Worm (Caenorhabditis elegans) whole organism, L4 larva: ENCODE measurements around the gene srx-73.
A peak's percentile ranks its signal among the peaks of the same experiment; 100 is the strongest.

Experiments
- D1046.2 ChIP-seq: fragments of 200-800 bp; sonication (Bioruptor generic); IDR thresholded peaks from 2 replicates; pipeline ENCODE4 v1.3.6; 2022; ENCODE audit warnings: missing genetic modification characterization, missing compliant biosample characterization
- F26F4.8 ChIP-seq: fragments of 200-800 bp; sonication (Bioruptor generic); conservative IDR thresholded peaks from 2 replicates; pipeline ENCODE4 v1.3.6; 2022; ENCODE audit warnings: missing genetic modification characterization, missing compliant biosample characterization
- F37D6.2 ChIP-seq: sonication (generic microtip); optimal IDR thresholded peaks from 2 replicates; lab custom pipeline; 2016; ENCODE audit warnings: mild to moderate bottlenecking, missing genetic modification characterization, missing compliant biosample characterization
- T20F7.1 ChIP-seq: fragments of 200-800 bp; sonication (Bioruptor generic); optimal IDR thresholded peaks from 2 replicates; lab custom pipeline; 2018; ENCODE audit warnings: mild to moderate bottlenecking, missing genetic modification characterization, missing compliant biosample characterization
- T26A8.4 ChIP-seq: fragments of 200-800 bp; sonication (Bioruptor generic); IDR thresholded peaks from 2 replicates; pipeline ENCODE4 v1.3.6; 2022; ENCODE audit warnings: missing genetic modification characterization, missing compliant biosample characterization
- Y105C5A.15 ChIP-seq: fragments of 200-800 bp; sonication (Bioruptor generic); IDR thresholded peaks from 2 replicates; pipeline ENCODE4 v1.3.6; 2022; ENCODE audit warnings: missing genetic modification characterization, missing compliant biosample characterization
- Y48G9A.11 ChIP-seq: fragments of 200-800 bp; sonication (Bioruptor generic); IDR thresholded peaks from 2 replicates; pipeline ENCODE4 v1.3.6; 2022; ENCODE audit warnings: missing genetic modification reagents, missing genetic modification characterization, missing compliant biosample characterization
- ZK546.5 ChIP-seq, 2 experiments: sonication (generic microtip); optimal IDR thresholded peaks; 2 replicates each; lab custom pipeline; 2017; ENCODE audit warnings: missing biosample characterization in 2 of 2, missing genetic modification characterization in 2 of 2
- aha-1 ChIP-seq: fragments of 150-350 bp; peaks from one replicate; lab custom pipeline; 2014; ENCODE audit warnings: missing biosample characterization, missing genetic modification characterization
- ama-1 ChIP-seq: fragments of 150-350 bp; optimal IDR thresholded peaks from 2 replicates; lab custom pipeline; 2014; ENCODE audit warnings: inconsistent platforms, mixed read lengths
- ceh-20 ChIP-seq: fragments of 200-800 bp; sonication (Bioruptor generic); IDR thresholded peaks from 2 replicates; pipeline ENCODE4 v1.3.6; 2022; ENCODE audit warnings: missing genetic modification reagents, missing genetic modification characterization, missing compliant biosample characterization
- ceh-82 ChIP-seq: sonication (generic microtip); optimal IDR thresholded peaks from 2 replicates; lab custom pipeline; 2017; ENCODE audit warnings: missing biosample characterization, missing genetic modification characterization
- ces-1 ChIP-seq: fragments of 150-350 bp; sonication (generic microtip); optimal IDR thresholded peaks from 4 replicates; lab custom pipeline; 2014; ENCODE audit warnings: missing biosample characterization, missing genetic modification reagents, missing genetic modification characterization
- daf-16 ChIP-seq, 3 experiments: sonication (generic microtip); optimal IDR thresholded peaks; 2 replicates each; lab custom pipeline; 2016 to 2017; ENCODE audit warnings: missing genetic modification characterization in 3 of 3, missing genetic modification reagents in 3 of 3, mild to moderate bottlenecking in 2 of 3, missing compliant biosample characterization in 2 of 3, missing biosample characterization in 1 of 3, moderate library complexity in 1 of 3
- daf-19 ChIP-seq: fragments of 200-800 bp; sonication (Bioruptor generic); conservative IDR thresholded peaks from 2 replicates; pipeline ENCODE4 v1.3.6; 2022; ENCODE audit warnings: missing genetic modification characterization, missing compliant biosample characterization
- daf-8 ChIP-seq: fragments of 200-800 bp; sonication (Bioruptor generic); IDR thresholded peaks from 2 replicates; pipeline ENCODE4 v1.3.6; 2022; ENCODE audit warnings: missing genetic modification characterization, missing compliant biosample characterization
- dmd-6 ChIP-seq: fragments of 200-800 bp; sonication (Bioruptor generic); IDR thresholded peaks from 2 replicates; pipeline ENCODE4 v1.3.6; 2022; ENCODE audit warnings: missing genetic modification reagents, missing genetic modification characterization, missing compliant biosample characterization
- dmd-9 ChIP-seq: fragments of 200-800 bp; sonication (Bioruptor generic); IDR thresholded peaks from 2 replicates; pipeline ENCODE4 v1.3.6; 2022; ENCODE audit warnings: missing genetic modification reagents, missing genetic modification characterization, missing compliant biosample characterization
- duxl-1 ChIP-seq: sonication (generic microtip); optimal IDR thresholded peaks from 2 replicates; lab custom pipeline; 2016; ENCODE audit warnings: mild to moderate bottlenecking, missing genetic modification characterization, moderate library complexity, missing compliant biosample characterization; ENCODE audit not compliant: poor library complexity
- egl-27 ChIP-seq: sonication (generic microtip); optimal IDR thresholded peaks from 3 replicates; lab custom pipeline; 2017; ENCODE audit warnings: missing biosample characterization, missing genetic modification reagents, missing genetic modification characterization
- egl-43 ChIP-seq: fragments of 200-800 bp; sonication (Bioruptor generic); IDR thresholded peaks from 2 replicates; pipeline ENCODE4 v1.3.6; 2022; ENCODE audit warnings: missing genetic modification reagents, missing genetic modification characterization, missing compliant biosample characterization
- fos-1 ChIP-seq: fragments of 150-350 bp; optimal IDR thresholded peaks from 2 replicates; lab custom pipeline; 2014; ENCODE audit warnings: missing biosample characterization, missing genetic modification characterization
- hlh-11 ChIP-seq: fragments of 200-800 bp; sonication (Bioruptor generic); optimal IDR thresholded peaks from 2 replicates; lab custom pipeline; 2018; ENCODE audit warnings: mild to moderate bottlenecking, missing genetic modification characterization, missing compliant biosample characterization
- lin-1 ChIP-seq: fragments of 200-800 bp; sonication (Bioruptor generic); IDR thresholded peaks from 2 replicates; pipeline ENCODE4 v1.3.6; 2022; ENCODE audit warnings: missing genetic modification reagents, missing genetic modification characterization, missing compliant biosample characterization
- lir-3 ChIP-seq: sonication (generic microtip); optimal IDR thresholded peaks from 2 replicates; lab custom pipeline; 2016; ENCODE audit warnings: mild to moderate bottlenecking, missing genetic modification characterization, missing compliant biosample characterization
- lsy-2 ChIP-seq, 2 experiments: fragments of 150-350 bp in 1 of 2; sonication (generic microtip) in 1 of 2; optimal IDR thresholded peaks; 2 replicates each; lab custom pipeline; 2014 to 2017; ENCODE audit warnings: missing biosample characterization in 2 of 2, missing genetic modification characterization in 2 of 2
- madf-5 ChIP-seq, 2 experiments: fragments of 200-800 bp; sonication (Bioruptor generic); IDR thresholded peaks; 2 replicates each; pipeline ENCODE4 v1.3.6; 2022; ENCODE audit warnings: missing compliant biosample characterization in 2 of 2, missing genetic modification characterization in 2 of 2
- mdt-29 ChIP-seq: fragments of 200-800 bp; sonication (Bioruptor generic); IDR thresholded peaks from 2 replicates; pipeline ENCODE4 v1.3.6; 2022; ENCODE audit warnings: missing genetic modification reagents, missing genetic modification characterization, missing compliant biosample characterization
- mep-1 ChIP-seq: fragments of 150-350 bp; sonication (generic microtip); optimal IDR thresholded peaks from 3 replicates; lab custom pipeline; 2014; ENCODE audit warnings: missing biosample characterization, missing genetic modification characterization
- mes-2 ChIP-seq: sonication (generic microtip); optimal IDR thresholded peaks from 2 replicates; lab custom pipeline; 2016; ENCODE audit warnings: missing genotype, mild to moderate bottlenecking, missing genetic modification characterization, missing compliant biosample characterization; ENCODE audit not compliant: poor library complexity, severe bottlenecking
- mxl-2 ChIP-seq: fragments of 200-800 bp; sonication (Bioruptor generic); conservative IDR thresholded peaks from 2 replicates; pipeline ENCODE4 v1.3.6; 2022; ENCODE audit warnings: missing genetic modification reagents, missing genetic modification characterization, missing compliant biosample characterization
- nhr-102 ChIP-seq: sonication (generic microtip); optimal IDR thresholded peaks from 2 replicates; lab custom pipeline; 2016; ENCODE audit warnings: mild to moderate bottlenecking, missing genetic modification characterization, moderate library complexity, missing compliant biosample characterization
- nhr-11 ChIP-seq: fragments of 150-350 bp; optimal IDR thresholded peaks from 2 replicates; lab custom pipeline; 2014; ENCODE audit warnings: missing biosample characterization, missing genetic modification characterization
- pha-4 ChIP-seq, 2 experiments: fragments of 150-350 bp in 1 of 2; fragments of 200-800 bp in 1 of 2; sonication (Bioruptor generic) in 1 of 2; IDR thresholded peaks in 1 of 2; optimal IDR thresholded peaks in 1 of 2; 2 replicates each; pipeline versions ENCODE4 v1.3.6 to Lab custom; 2014 to 2022; ENCODE audit warnings: missing genetic modification characterization in 2 of 2, missing genetic modification reagents in 2 of 2, missing biosample characterization in 1 of 2, missing compliant biosample characterization in 1 of 2
- pqm-1 ChIP-seq: sonication (generic microtip); optimal IDR thresholded peaks from 2 replicates; lab custom pipeline; 2017; ENCODE audit warnings: missing biosample characterization, missing genetic modification characterization
- saeg-2 ChIP-seq: fragments of 200-800 bp; sonication (Bioruptor generic); IDR thresholded peaks from 2 replicates; pipeline ENCODE4 v1.3.6; 2022; ENCODE audit warnings: missing genetic modification reagents, missing genetic modification characterization, missing compliant biosample characterization
- sdz-12 ChIP-seq: fragments of 200-800 bp; sonication (Bioruptor generic); optimal IDR thresholded peaks from 2 replicates; lab custom pipeline; 2018; ENCODE audit warnings: mild to moderate bottlenecking, missing genetic modification characterization, missing compliant biosample characterization
- set-16 ChIP-seq: fragments of 200-800 bp; sonication (Bioruptor generic); IDR thresholded peaks from 2 replicates; pipeline ENCODE4 v1.3.6; 2022; ENCODE audit warnings: missing genetic modification reagents, missing genetic modification characterization, missing compliant biosample characterization
- snpc-1.2 ChIP-seq: fragments of 200-800 bp; sonication (Bioruptor generic); IDR thresholded peaks from 2 replicates; pipeline ENCODE4 v1.3.6; 2022; ENCODE audit warnings: missing genetic modification reagents, missing genetic modification characterization, missing compliant biosample characterization
- tra-1 ChIP-seq: fragments of 200-800 bp; sonication (Bioruptor generic); IDR thresholded peaks from 2 replicates; pipeline ENCODE4 v1.3.6; 2022; ENCODE audit warnings: missing genetic modification reagents, missing genetic modification characterization, missing compliant biosample characterization
- unc-62 ChIP-seq, 3 experiments: fragments of 150-350 bp in 1 of 3; sonication (generic microtip); optimal IDR thresholded peaks in 2 of 3; peaks in 1 of 3; 1 replicate in 1 of 3; 2 replicates in 2 of 3; lab custom pipeline; 2014 to 2017; ENCODE audit warnings: missing biosample characterization in 3 of 3, missing genetic modification characterization in 3 of 3, missing genetic modification reagents in 3 of 3, missing genotype in 1 of 3
- zfp-3 ChIP-seq: fragments of 200-800 bp; sonication (Bioruptor generic); conservative IDR thresholded peaks from 2 replicates; pipeline ENCODE4 v1.3.6; 2022; ENCODE audit warnings: missing genetic modification reagents, missing genetic modification characterization, missing compliant biosample characterization
- ztf-7 ChIP-seq: fragments of 150-350 bp; optimal IDR thresholded peaks from 2 replicates; lab custom pipeline; 2014; ENCODE audit warnings: missing biosample characterization, missing genetic modification characterization

srx-73 gene

DNA sequence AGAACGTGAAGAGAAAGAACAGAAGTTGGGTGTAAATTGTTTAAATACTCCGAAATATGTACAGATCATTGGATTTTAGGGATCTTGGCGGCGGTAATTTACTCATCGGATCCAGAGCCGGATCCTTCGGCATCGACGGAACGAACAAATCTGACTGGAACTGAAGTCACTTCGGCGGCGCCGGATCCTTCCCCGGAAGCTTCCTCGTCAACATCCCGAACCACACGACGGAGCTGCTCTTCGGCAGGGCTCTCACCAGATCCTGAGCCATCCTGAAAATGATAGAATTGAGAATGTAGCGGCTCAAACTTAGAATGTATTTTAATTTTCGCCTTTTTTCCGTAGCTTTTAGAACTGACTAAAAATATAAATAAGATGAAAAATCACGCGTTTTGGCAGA is 26.1 kb upstream of the srx-73 start:
- TF ChIP-seq daf-19 = no peak
- peak in 1 of 2 experiments; percentile 88 for TF ChIP-seq unc-62 (GFP tag; optimal IDR thresholded peaks at IDR 0.05 in 1 of 2; lab: Kevin White, UChicago)
- no peak for TF ChIP-seq unc-62 (tag; optimal IDR thresholded peaks at IDR 0.05; lab: Kevin White, UChicago)
- peak; percentile 70; the same call in 1 of the 2 replicates for TF ChIP-seq set-16 (GFP tag; lab: Robert Waterston, UW)

DNA sequence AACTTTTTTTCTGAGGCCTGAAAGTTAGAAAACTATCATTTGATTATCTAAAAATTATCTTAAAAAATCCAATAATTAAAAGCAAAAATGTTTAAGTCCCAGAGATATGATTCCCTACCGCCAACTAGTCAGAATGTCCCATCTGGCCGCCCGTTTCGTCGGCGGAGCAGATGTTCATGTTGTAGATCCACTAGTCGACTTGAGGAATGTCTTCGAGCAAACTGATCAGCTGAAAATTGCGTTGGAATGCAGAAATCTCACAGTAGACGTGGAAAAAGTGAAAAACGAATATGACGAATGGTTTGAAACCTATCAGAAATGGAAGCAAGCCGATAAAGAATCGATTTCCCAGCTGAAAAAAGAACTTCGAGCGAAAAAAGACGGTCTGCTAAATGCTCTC is 23.7 kb upstream of the srx-73 start, which contains the start of gene K03B4.1:
K03B4.1 (plus strand) TSS at position 97 of the 400 bp plus-strand sequence.
- TF ChIP-seq T20F7.1 (GFP tag; lab: Kevin White, UChicago) (no peak), ztf-7 (tag; lab: Kevin White, UChicago) (no peak), nhr-11 (no peak), sdz-12 (peak; percentile 72), dmd-9 (GFP tag; lab: Robert Waterston, UW) (no peak), ama-1 (lab: Kevin White, UChicago) (peak; percentile 42), daf-8 (GFP tag; lab: Robert Waterston, UW) (no peak), mdt-29 (GFP tag; lab: Robert Waterston, UW) (no peak), egl-27 (no peak), lin-1 (GFP tag; lab: Robert Waterston, UW) (no peak), pha-4 (GFP tag; IDR thresholded peaks at IDR 0.05; lab: Robert Waterston, UW) (no peak), pha-4 (tag; optimal IDR thresholded peaks at IDR 0.05; lab: Kevin White, UChicago) (no peak), saeg-2 (0 out of 2 replicates have a peak, but pooled peaks have one; percentile 30), lsy-2 (tag; optimal IDR thresholded peaks at IDR 0.05; lab: Kevin White, UChicago) (peak in 1 of 2 experiments; percentile 14), dmd-6 (GFP tag; lab: Robert Waterston, UW) (no peak), F37D6.2 (tag; lab: Kevin White, UChicago) (no peak), Y105C5A.15 (GFP tag; lab: Robert Waterston, UW) (no peak), nhr-102 (tag; lab: Kevin White, UChicago) (peak; percentile 11), T26A8.4 (peak; percentile 30; the same call in 1 of the 2 replicates), snpc-1.2 (GFP tag; lab: Robert Waterston, UW) (no peak), aha-1 (tag; lab: Kevin White, UChicago) (no peak), tra-1 (GFP tag; lab: Robert Waterston, UW) (no peak), mes-2 (tag; lab: Kevin White, UChicago) (no peak), zfp-3 (GFP tag; lab: Robert Waterston, UW) (no peak), Y48G9A.11 (no peak), lir-3 (tag; lab: Kevin White, UChicago) (no peak)
- TF ChIP-seq, all 104 proteins: peak for 6

DNA sequence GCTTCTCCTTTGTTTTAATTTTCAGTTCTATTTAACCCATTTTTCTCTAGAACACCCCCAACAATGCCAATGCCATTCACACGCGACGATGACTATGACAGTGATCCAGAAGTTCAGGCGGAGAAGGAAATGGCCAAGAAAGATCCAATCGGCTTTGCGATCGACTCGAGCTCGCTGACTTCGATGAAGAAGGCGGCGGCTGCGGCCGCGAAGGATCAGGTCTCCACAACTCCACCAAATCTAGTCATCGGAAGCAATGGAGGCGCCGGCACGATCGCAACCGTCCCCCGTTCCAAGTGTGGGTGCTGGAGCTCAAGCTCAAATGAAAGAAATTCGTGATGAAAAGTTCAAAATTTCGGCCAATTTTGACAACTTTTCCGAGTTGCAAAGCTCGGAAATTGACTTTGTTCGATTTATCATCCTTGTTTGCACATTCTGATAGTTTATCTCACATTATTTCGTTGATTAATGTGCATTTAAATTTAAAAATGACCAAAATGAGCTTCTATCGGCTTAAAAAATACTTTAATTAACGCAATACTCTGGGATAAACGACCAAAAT is 22.5 kb upstream of the srx-73 start, which contains the start of gene K03B4.2:
K03B4.2 (plus strand) TSS at position 51 of the 562 bp plus-strand sequence.
- TF ChIP-seq daf-16 (GFP tag; optimal IDR thresholded peaks at IDR 0.05; lab: Kevin White, UChicago) = no peak
- peak; percentile 19 for TF ChIP-seq daf-16 (tag; optimal IDR thresholded peaks at IDR 0.05; lab: Kevin White, UChicago)
- no peak for TF ChIP-seq saeg-2
- no peak for TF ChIP-seq ces-1 (GFP tag; lab: Kevin White, UChicago)
- no peak for TF ChIP-seq dmd-9 (GFP tag; lab: Robert Waterston, UW)
- no peak for TF ChIP-seq mxl-2 (GFP tag; lab: Robert Waterston, UW)
- no peak for TF ChIP-seq ZK546.5 (tag; optimal IDR thresholded peaks at IDR 0.05; lab: Kevin White, UChicago)
- no peak for TF ChIP-seq mep-1 (tag; lab: Kevin White, UChicago)
- TF ChIP-seq ceh-20 (GFP tag; lab: Robert Waterston, UW) = no peak
- TF ChIP-seq egl-43 (GFP tag; lab: Robert Waterston, UW) = 0 out of 2 replicates have a peak, but pooled peaks have one; percentile 33
- TF ChIP-seq nhr-102 (tag; lab: Kevin White, UChicago) = no peak
- TF ChIP-seq pqm-1 (tag; lab: Kevin White, UChicago) = no peak
- TF ChIP-seq hlh-11 (tag; lab: Kevin White, UChicago) = no peak
- no peak for TF ChIP-seq ceh-82 (tag; lab: Kevin White, UChicago)
- TF ChIP-seq F37D6.2 (tag; lab: Kevin White, UChicago) = no peak
- no peak for TF ChIP-seq snpc-1.2 (GFP tag; lab: Robert Waterston, UW)
- TF ChIP-seq set-16 (GFP tag; lab: Robert Waterston, UW) = peak; percentile 86
- TF ChIP-seq ama-1 (lab: Kevin White, UChicago) = peak; percentile 5
- TF ChIP-seq T26A8.4 = 0 out of 2 replicates have a peak, but pooled peaks have one; percentile 21
- no peak for TF ChIP-seq madf-5 (GFP tag; IDR thresholded peaks at IDR 0.05; lab: Robert Waterston, UW)
- 0 out of 2 replicates have a peak, but pooled peaks have one; percentile 48 for TF ChIP-seq D1046.2 (GFP tag; lab: Robert Waterston, UW)
- TF ChIP-seq aha-1 (tag; lab: Kevin White, UChicago) = peak; percentile 94
- no peak for TF ChIP-seq daf-19
- no peak for TF ChIP-seq zfp-3 (GFP tag; lab: Robert Waterston, UW)
- 0 out of 2 replicates have a peak, but pooled peaks have one; percentile 26 for TF ChIP-seq F26F4.8
- TF ChIP-seq fos-1 (tag; lab: Kevin White, UChicago) = no peak
- peak; percentile 66; the same call in 1 of the 2 replicates for TF ChIP-seq Y48G9A.11
- TF ChIP-seq duxl-1 (tag; lab: Kevin White, UChicago) = no peak
- TF ChIP-seq nhr-11 = no peak
